Worm (Caenorhabditis elegans): ENCODE results near the gene dao-2.
A peak's percentile ranks its signal among the peaks of the same experiment; 100 is the strongest.

The dao-2 gene

ce11 chrII:4562503-4563000, at the start of gene dao-2:
Gene dao-2 (plus strand): TSS chrII:4562950.
- TF ChIP-seq mdl-1 (tag; optimal IDR thresholded peaks at IDR 0.05) (no peak), sma-3 (GFP tag; optimal IDR thresholded peaks at IDR 0.05) (peak; percentile 33), lin-11 (tag; optimal IDR thresholded peaks at IDR 0.05) (no peak), lsy-2 (tag; optimal IDR thresholded peaks at IDR 0.05) (peak in 1 of 2 experiments; percentile 5), nhr-21 (tag; optimal IDR thresholded peaks at IDR 0.05) (peak; percentile 60), sma-9 (GFP tag; optimal IDR thresholded peaks at IDR 0.05) (peak; percentile 2), sma-9 (tag; optimal IDR thresholded peaks at IDR 0.05) (no peak), C34F6.9 (tag; optimal IDR thresholded peaks at IDR 0.05) (no peak), F13H6.1 (tag; optimal IDR thresholded peaks at IDR 0.05) (no peak), elt-3 (tag; optimal IDR thresholded peaks at IDR 0.05) (no peak)

ce11 chrII:4516291-4516690, 46.5 kb upstream of the dao-2 start:
- no peak for TF ChIP-seq nhr-6 (tag; optimal IDR thresholded peaks at IDR 0.05)
- TF ChIP-seq gmeb-1 (tag; optimal IDR thresholded peaks at IDR 0.05) = no peak
- TF ChIP-seq peb-1 (tag; optimal IDR thresholded peaks at IDR 0.05) = no peak

ce11 chrII:4517254-4517653, 45.5 kb upstream of the dao-2 start:
- TF ChIP-seq lin-13 (GFP tag; optimal IDR thresholded peaks at IDR 0.05) (no peak), aly-2 (tag; optimal IDR thresholded peaks at IDR 0.05) (no peak), ceh-16 (tag; optimal IDR thresholded peaks at IDR 0.05) (no peak), ztf-4 (tag; optimal IDR thresholded peaks at IDR 0.05) (no peak), nhr-129 (tag; optimal IDR thresholded peaks at IDR 0.05) (no peak), nhr-23 (tag; optimal IDR thresholded peaks at IDR 0.05) (no peak), lin-39 (tag; optimal IDR thresholded peaks at IDR 0.05) (no peak), sma-9 (GFP tag; optimal IDR thresholded peaks at IDR 0.05) (no peak), sma-9 (tag; optimal IDR thresholded peaks at IDR 0.05) (no peak)

- no peak for TF ChIP-seq ZK546.5 (tag; optimal IDR thresholded peaks at IDR 0.05)
- peak; percentile 66 for TF ChIP-seq nhr-129 (tag; optimal IDR thresholded peaks at IDR 0.05)
- peak; percentile 16 to 83 for TF ChIP-seq lsy-2 (tag; optimal IDR thresholded peaks at IDR 0.05)
- TF ChIP-seq aly-2 (tag; optimal IDR thresholded peaks at IDR 0.05) = no peak
- TF ChIP-seq ztf-4 (tag; optimal IDR thresholded peaks at IDR 0.05) = peak; percentile 4
- peak; percentile 0 for TF ChIP-seq C34F6.9 (tag; optimal IDR thresholded peaks at IDR 0.05)
- TF ChIP-seq unc-55 (GFP tag; optimal IDR thresholded peaks at IDR 0.05) = no peak
- TF ChIP-seq egl-27 (tag; optimal IDR thresholded peaks at IDR 0.05) = no peak
- peak; percentile 56 for TF ChIP-seq sma-9 (GFP tag; optimal IDR thresholded peaks at IDR 0.05)
- TF ChIP-seq sma-9 (tag; optimal IDR thresholded peaks at IDR 0.05) = no peak
- TF ChIP-seq dmd-4 (tag; optimal IDR thresholded peaks at IDR 0.05) = no peak
- TF ChIP-seq F13H6.1 (tag; optimal IDR thresholded peaks at IDR 0.05) = peak; percentile 71
Observed at ce11 chrII:4518300-4518907, 44.3 kb upstream of the dao-2 start, which contains the start of gene hlh-1. Gene hlh-1 (plus strand): TSS chrII:4518574.

ce11 chrII:4519976-4520594, 42.7 kb upstream of the dao-2 start:
- TF ChIP-seq peb-1 (tag; optimal IDR thresholded peaks at IDR 0.05) = no peak
- no peak for TF ChIP-seq dmd-4 (tag; optimal IDR thresholded peaks at IDR 0.05)
- TF ChIP-seq lin-11 (tag; optimal IDR thresholded peaks at IDR 0.05) = no peak
- no peak for TF ChIP-seq ZK546.5 (tag; optimal IDR thresholded peaks at IDR 0.05)
- no peak for TF ChIP-seq egl-27 (tag; optimal IDR thresholded peaks at IDR 0.05)
- TF ChIP-seq nhr-21 (tag; optimal IDR thresholded peaks at IDR 0.05) = no peak
- peak in 1 of 2 experiments; percentile 45 for TF ChIP-seq lsy-2 (tag; optimal IDR thresholded peaks at IDR 0.05)
- TF ChIP-seq gmeb-1 (tag; optimal IDR thresholded peaks at IDR 0.05) = no peak
- peak; percentile 32 for TF ChIP-seq F13H6.1 (tag; optimal IDR thresholded peaks at IDR 0.05)
- TF ChIP-seq lin-13 (GFP tag; optimal IDR thresholded peaks at IDR 0.05) = no peak

ce11 chrII:4523122-4523672, 39.6 kb upstream of the dao-2 start, which contains the start of the genes B0304.4 and B0304.2:
Gene B0304.4 (minus strand): TSS chrII:4523222.
Gene B0304.2 (plus strand): TSS chrII:4523622.
- TF ChIP-seq aly-2 (tag; optimal IDR thresholded peaks at IDR 0.05) (no peak), ceh-16 (tag; optimal IDR thresholded peaks at IDR 0.05) (no peak), nhr-10 (tag; optimal IDR thresholded peaks at IDR 0.05) (no peak), nhr-77 (tag; optimal IDR thresholded peaks at IDR 0.05) (no peak), egl-27 (tag; optimal IDR thresholded peaks at IDR 0.05) (no peak), mbf-1 (tag; optimal IDR thresholded peaks at IDR 0.05) (no peak), gmeb-1 (tag; optimal IDR thresholded peaks at IDR 0.05) (no peak), nhr-25 (tag; optimal IDR thresholded peaks at IDR 0.05) (no peak), nhr-11 (tag; optimal IDR thresholded peaks at IDR 0.05) (no peak), unc-55 (GFP tag; optimal IDR thresholded peaks at IDR 0.05) (no peak), sma-3 (GFP tag; optimal IDR thresholded peaks at IDR 0.05) (no peak), lin-39 (tag; optimal IDR thresholded peaks at IDR 0.05) (no peak), ZK546.5 (tag; optimal IDR thresholded peaks at IDR 0.05) (no peak), lsy-2 (tag; optimal IDR thresholded peaks at IDR 0.05) (no peak)
